Worm (Caenorhabditis elegans) whole organism, early embryonic: ENCODE data around the gene lrr-1.

Experiments used
- B0310.2 ChIP-seq: sonication (generic microtip); optimal IDR thresholded peaks from 2 replicates; lab custom pipeline; 2016; ENCODE audit warnings: mild to moderate bottlenecking, missing genetic modification characterization, missing compliant biosample characterization
- F13C5.2 ChIP-seq: sonication (generic microtip); optimal IDR thresholded peaks from 2 replicates; lab custom pipeline; 2017; ENCODE audit warnings: mild to moderate bottlenecking, missing genetic modification characterization, inconsistent platforms, missing compliant biosample characterization
- aly-1 ChIP-seq: sonication (generic microtip); optimal IDR thresholded peaks from 2 replicates; lab custom pipeline; 2016; ENCODE audit warnings: missing genetic modification characterization, missing compliant biosample characterization
- ama-1 ChIP-seq: fragments of 150-350 bp; optimal IDR thresholded peaks from 2 replicates; lab custom pipeline; 2014
- ceh-13 ChIP-seq: fragments of 200-800 bp; sonication (Bioruptor generic); optimal IDR thresholded peaks from 2 replicates; lab custom pipeline; 2018; ENCODE audit warnings: mild to moderate bottlenecking, missing genetic modification characterization, missing compliant biosample characterization
- ceh-36 ChIP-seq: sonication (generic microtip); optimal IDR thresholded peaks from 2 replicates; lab custom pipeline; 2016; ENCODE audit warnings: missing genetic modification characterization, inconsistent platforms, missing compliant biosample characterization
- ets-7 ChIP-seq: sonication (generic microtip); optimal IDR thresholded peaks from 2 replicates; lab custom pipeline; 2016; ENCODE audit warnings: missing genotype, missing genetic modification characterization, missing compliant biosample characterization
- flt-1 ChIP-seq: fragments of 200-800 bp; sonication (Bioruptor generic); IDR thresholded peaks from 2 replicates; pipeline ENCODE4 v1.3.6; 2022; ENCODE audit warnings: missing genetic modification characterization, missing compliant biosample characterization
- hmbx-1 ChIP-seq: sonication (generic microtip); optimal IDR thresholded peaks from 2 replicates; lab custom pipeline; 2016; ENCODE audit warnings: mild to moderate bottlenecking, missing genetic modification characterization, missing compliant biosample characterization
- hmg-4 ChIP-seq: fragments of 200-800 bp; sonication (Bioruptor generic); optimal IDR thresholded peaks from 2 replicates; lab custom pipeline; 2018; ENCODE audit warnings: mild to moderate bottlenecking, missing genetic modification characterization, missing compliant biosample characterization
- hnd-1 ChIP-seq: sonication (generic microtip); optimal IDR thresholded peaks from 2 replicates; lab custom pipeline; 2016; ENCODE audit warnings: missing genetic modification characterization, missing compliant biosample characterization
- pes-1 ChIP-seq: fragments of 200-800 bp; sonication (Bioruptor generic); IDR thresholded peaks from 2 replicates; pipeline ENCODE4 v1.3.6; 2022; ENCODE audit warnings: missing genetic modification reagents, missing genetic modification characterization, missing compliant biosample characterization
- scrt-1 ChIP-seq: fragments of 200-800 bp; sonication (Bioruptor generic); IDR thresholded peaks from 2 replicates; pipeline ENCODE4 v1.3.6; 2022; ENCODE audit warnings: missing genetic modification characterization, missing compliant biosample characterization
- sea-1 ChIP-seq: fragments of 200-800 bp; sonication (Bioruptor generic); conservative IDR thresholded peaks from 2 replicates; pipeline ENCODE4 v1.3.6; 2022; ENCODE audit warnings: missing genetic modification characterization, missing compliant biosample characterization
- tbx-11 ChIP-seq: fragments of 200-800 bp; sonication (Bioruptor generic); IDR thresholded peaks from 2 replicates; pipeline ENCODE4 v1.3.6; 2022; ENCODE audit warnings: missing genetic modification characterization, missing compliant biosample characterization
- tbx-37 ChIP-seq: fragments of 200-800 bp; sonication (Bioruptor generic); conservative IDR thresholded peaks from 2 replicates; pipeline ENCODE4 v1.3.6; 2022; ENCODE audit warnings: missing genetic modification reagents, missing genetic modification characterization, missing compliant biosample characterization
- tra-4 ChIP-seq: sonication (generic microtip); optimal IDR thresholded peaks from 2 replicates; lab custom pipeline; 2017; ENCODE audit warnings: missing genetic modification characterization, missing compliant biosample characterization

lrr-1 gene

DNA sequence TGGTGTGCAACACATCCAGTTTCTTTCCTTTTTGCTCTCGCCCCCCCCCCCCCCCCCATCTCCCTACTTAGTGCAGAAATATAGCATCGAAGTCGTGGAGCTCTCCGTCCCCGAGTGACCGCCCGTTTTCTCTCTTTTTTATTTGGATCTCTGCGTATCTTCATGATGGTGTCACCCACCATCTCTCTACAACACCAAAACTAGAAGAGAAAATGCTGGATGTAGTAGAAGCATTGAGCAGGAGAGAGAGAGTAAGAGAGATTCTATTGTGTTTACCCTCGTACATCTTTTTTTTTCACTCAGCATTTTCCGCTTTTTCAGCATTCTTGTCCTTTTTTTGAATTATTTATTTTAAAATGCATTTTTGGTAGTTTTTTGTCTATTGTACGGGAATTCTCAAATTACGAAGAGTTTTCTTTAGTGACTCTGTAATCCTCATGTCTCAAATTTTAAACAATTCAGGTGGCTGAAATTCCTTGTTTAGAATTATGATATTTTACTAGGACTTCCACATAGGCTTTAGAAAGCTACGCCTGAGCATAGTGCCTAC lies 6.2 kb upstream of the lrr-1 start:
- TF ChIP-seq ets-7 (tag; lab: Kevin White, UChicago) (no peak), F13C5.2 (no peak), scrt-1 (no peak), tbx-37 (GFP tag; lab: Robert Waterston, UW) (no peak), tbx-11 (no peak)

DNA sequence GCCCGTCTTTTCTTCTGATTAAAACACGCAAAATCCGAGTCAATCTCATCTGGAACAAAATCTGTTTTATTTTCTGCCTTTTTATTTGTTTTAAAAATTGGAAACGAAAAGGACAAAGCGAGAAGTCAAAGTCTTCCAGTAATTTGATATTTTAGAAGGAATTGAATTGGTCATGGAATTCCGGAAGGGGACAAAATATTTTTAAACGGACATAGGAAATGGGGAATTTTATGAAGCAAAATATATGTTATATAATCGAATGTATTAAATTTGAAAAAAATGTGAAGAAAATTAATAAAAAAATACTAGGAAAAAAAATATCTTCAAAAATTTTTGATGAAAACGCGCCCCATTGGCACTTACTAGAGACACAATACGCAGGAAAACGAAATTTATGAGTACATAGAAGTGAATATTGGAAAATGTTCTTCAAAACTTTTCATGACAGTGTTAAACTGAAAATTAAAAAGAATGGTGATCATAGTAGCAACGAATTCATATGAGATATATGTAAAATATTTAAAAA lies 4.5 kb upstream of the lrr-1 start, which contains the start of gene F33G12.7:
Gene F33G12.7 (minus strand): TSS at position 51 of the 526 bp plus-strand sequence.
- no peak for TF ChIP-seq hnd-1 (tag; lab: Kevin White, UChicago)
- no peak for TF ChIP-seq tra-4 (tag; lab: Kevin White, UChicago)
- no peak for TF ChIP-seq pes-1 (GFP tag; lab: Robert Waterston, UW)
- no peak for TF ChIP-seq flt-1
- TF ChIP-seq aly-1 (tag; lab: Kevin White, UChicago) = no peak
- no peak for TF ChIP-seq F13C5.2
- no peak for TF ChIP-seq tbx-11
- TF ChIP-seq hmbx-1 (tag; lab: Kevin White, UChicago) = no peak
- TF ChIP-seq ama-1 (lab: Kevin White, UChicago) = no peak
- no peak for TF ChIP-seq ceh-36
- TF ChIP-seq scrt-1 = no peak
- no peak for TF ChIP-seq ceh-13 (GFP tag; lab: Kevin White, UChicago)
- TF ChIP-seq tbx-37 (GFP tag; lab: Robert Waterston, UW) = no peak
- no peak for TF ChIP-seq ets-7 (tag; lab: Kevin White, UChicago)

DNA sequence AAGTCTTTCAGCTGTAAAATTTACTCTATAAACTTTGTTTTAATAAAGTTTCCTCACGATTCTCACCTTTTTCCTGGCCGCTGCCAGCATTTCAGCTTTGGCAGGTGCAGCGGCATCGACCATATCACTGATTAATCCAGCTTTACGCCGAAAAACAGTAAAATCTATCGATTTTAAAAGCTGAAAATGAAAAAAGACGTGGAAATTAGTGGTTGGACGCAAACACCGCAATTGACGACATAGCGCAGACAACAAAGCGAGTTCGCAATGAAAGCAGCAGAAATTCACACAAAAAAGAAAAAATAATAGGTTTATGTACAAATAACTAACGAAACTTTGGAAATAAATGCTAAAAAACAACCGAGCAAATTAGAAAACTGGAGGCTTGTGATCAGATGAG lies 3.7 kb upstream of the lrr-1 start, which contains the start of gene golg-2:
Gene golg-2 (minus strand): TSS at position 180 of the 400 bp plus-strand sequence.
- TF ChIP-seq B0310.2 (tag; lab: Kevin White, UChicago) (no peak), pes-1 (GFP tag; lab: Robert Waterston, UW) (no peak), scrt-1 (no peak), ama-1 (lab: Kevin White, UChicago) (no peak), hnd-1 (tag; lab: Kevin White, UChicago) (no peak), aly-1 (tag; lab: Kevin White, UChicago) (no peak), ceh-36 (no peak), tra-4 (tag; lab: Kevin White, UChicago) (no peak), ets-7 (tag; lab: Kevin White, UChicago) (no peak), ceh-13 (GFP tag; lab: Kevin White, UChicago) (no peak), tbx-11 (no peak), flt-1 (no peak), sea-1 (GFP tag; lab: Robert Waterston, UW) (no peak)

DNA sequence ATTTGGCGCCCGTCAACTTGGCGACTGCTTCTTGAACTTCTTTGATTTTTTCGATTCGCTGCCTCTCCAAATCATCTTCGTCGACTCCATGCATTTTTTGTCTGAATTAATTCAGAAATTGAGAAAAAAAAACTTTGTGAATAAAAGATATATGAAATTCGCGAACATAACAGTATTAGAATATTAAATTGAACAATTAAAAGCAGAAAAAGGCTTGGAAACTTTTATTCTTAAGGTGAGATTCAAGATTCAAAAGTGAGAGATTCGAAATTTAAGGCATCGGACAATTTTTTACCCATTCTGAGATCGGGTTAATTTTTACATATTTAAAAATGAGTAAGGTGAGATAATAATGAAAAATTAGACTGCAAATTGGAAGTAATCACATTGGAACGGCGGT lies 2.3 kb downstream of the lrr-1 start, which contains the start of gene F33G12.3:
Gene F33G12.3 (minus strand): TSS at position 101 of the 400 bp plus-strand sequence.
- TF ChIP-seq ceh-13 (GFP tag; lab: Kevin White, UChicago) (no peak), ets-7 (tag; lab: Kevin White, UChicago) (no peak), aly-1 (tag; lab: Kevin White, UChicago) (no peak), ceh-36 (no peak), F13C5.2 (no peak), tra-4 (tag; lab: Kevin White, UChicago) (no peak), hmg-4 (GFP tag; lab: Kevin White, UChicago) (no peak), hmbx-1 (tag; lab: Kevin White, UChicago) (no peak), flt-1 (no peak), B0310.2 (tag; lab: Kevin White, UChicago) (no peak)

DNA sequence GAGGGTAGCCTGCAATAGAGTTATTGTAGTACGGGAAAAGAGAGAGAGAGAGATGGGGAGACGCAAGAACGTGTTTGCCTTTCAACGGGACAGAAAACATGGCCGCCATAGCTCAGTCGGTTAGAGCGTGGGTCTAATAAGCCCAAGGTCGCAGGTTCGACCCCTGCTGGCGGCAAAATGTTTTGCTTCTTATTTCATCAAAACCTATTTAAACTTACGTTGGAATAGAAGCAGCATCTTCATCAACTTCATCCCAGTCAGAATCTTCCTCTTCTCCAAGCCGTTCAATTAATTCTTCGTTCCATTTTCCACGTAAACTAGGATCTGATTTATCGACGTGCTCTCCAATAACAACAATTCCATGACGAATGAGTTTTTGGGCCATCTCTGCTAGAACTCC lies 3.6 kb downstream of the lrr-1 start:
- TF ChIP-seq ets-7 (tag; lab: Kevin White, UChicago) (peak; percentile 91), tra-4 (tag; lab: Kevin White, UChicago) (peak; percentile 81), pes-1 (GFP tag; lab: Robert Waterston, UW) (peak; percentile 96), hnd-1 (tag; lab: Kevin White, UChicago) (peak; percentile 79), F13C5.2 (peak; percentile 97), ama-1 (lab: Kevin White, UChicago) (peak; percentile 74), ceh-36 (peak; percentile 92), sea-1 (GFP tag; lab: Robert Waterston, UW) (peak; percentile 92), hmbx-1 (tag; lab: Kevin White, UChicago) (peak; percentile 83), flt-1 (peak; percentile 91), aly-1 (tag; lab: Kevin White, UChicago) (peak; percentile 96), ceh-13 (GFP tag; lab: Kevin White, UChicago) (peak; percentile 77), hmg-4 (GFP tag; lab: Kevin White, UChicago) (peak; percentile 98), tbx-11 (peak; percentile 94), scrt-1 (peak; percentile 95), B0310.2 (tag; lab: Kevin White, UChicago) (peak; percentile 94), tbx-37 (GFP tag; lab: Robert Waterston, UW) (peak; percentile 94)

DNA sequence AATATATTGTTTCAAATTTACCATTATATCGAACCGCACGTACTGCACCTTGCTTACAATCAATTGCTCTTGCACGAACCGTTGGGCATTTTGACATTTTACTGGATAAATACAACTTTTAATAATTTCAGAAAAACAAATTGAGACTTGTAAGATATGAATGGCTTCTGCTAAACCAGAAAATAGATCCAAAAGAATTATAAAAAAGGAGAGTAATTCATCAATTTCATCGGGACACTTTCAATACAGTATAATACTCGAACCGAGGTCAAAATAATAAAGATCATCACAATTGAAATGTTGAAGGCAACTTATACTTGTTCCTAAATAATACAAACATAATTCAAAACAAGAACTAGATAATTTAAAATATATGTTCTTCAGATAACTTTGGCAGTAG lies 4.6 kb downstream of the lrr-1 start, which contains the start of gene wdr-83:
Gene wdr-83 (minus strand): TSS at position 101 of the 400 bp plus-strand sequence.
- no peak for TF ChIP-seq ets-7 (tag; lab: Kevin White, UChicago)
- TF ChIP-seq tbx-11 = no peak
- TF ChIP-seq sea-1 (GFP tag; lab: Robert Waterston, UW) = no peak
- TF ChIP-seq hmbx-1 (tag; lab: Kevin White, UChicago) = no peak
- TF ChIP-seq ceh-13 (GFP tag; lab: Kevin White, UChicago) = no peak
- no peak for TF ChIP-seq hmg-4 (GFP tag; lab: Kevin White, UChicago)
- no peak for TF ChIP-seq F13C5.2
- TF ChIP-seq scrt-1 = no peak
- no peak for TF ChIP-seq hnd-1 (tag; lab: Kevin White, UChicago)
- no peak for TF ChIP-seq B0310.2 (tag; lab: Kevin White, UChicago)
- TF ChIP-seq flt-1 = no peak
- TF ChIP-seq ama-1 (lab: Kevin White, UChicago) = no peak

DNA sequence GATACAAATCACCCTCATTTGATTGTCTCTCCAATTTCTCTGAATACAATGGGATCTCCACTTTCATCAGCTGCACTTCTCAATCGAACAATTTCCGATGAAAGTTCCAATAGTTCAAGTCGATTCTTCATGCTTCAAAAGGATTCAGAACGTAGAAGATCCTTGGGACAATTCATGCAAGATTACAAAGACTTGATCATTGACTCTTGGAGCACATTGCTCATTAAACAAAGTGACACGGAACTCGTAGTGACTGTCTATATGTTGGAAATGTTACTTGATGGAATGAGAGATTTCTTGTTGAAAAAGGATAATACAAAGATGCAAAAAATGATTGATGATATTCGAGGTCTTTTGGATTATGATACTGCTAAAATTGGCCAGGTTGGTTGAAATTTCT lies 8.3 kb downstream of the lrr-1 start:
- TF ChIP-seq ama-1 (lab: Kevin White, UChicago) (no peak), ceh-36 (no peak), tra-4 (tag; lab: Kevin White, UChicago) (no peak), sea-1 (GFP tag; lab: Robert Waterston, UW) (no peak), ets-7 (tag; lab: Kevin White, UChicago) (no peak), tbx-37 (GFP tag; lab: Robert Waterston, UW) (no peak), scrt-1 (no peak), ceh-13 (GFP tag; lab: Kevin White, UChicago) (no peak), hnd-1 (tag; lab: Kevin White, UChicago) (no peak), tbx-11 (no peak), F13C5.2 (no peak), hmbx-1 (tag; lab: Kevin White, UChicago) (no peak), flt-1 (no peak), pes-1 (GFP tag; lab: Robert Waterston, UW) (no peak), hmg-4 (GFP tag; lab: Kevin White, UChicago) (no peak), aly-1 (tag; lab: Kevin White, UChicago) (no peak)
